Fruit fly (Drosophila melanogaster) Kc167 (cell line): Measurements from ENCODE around the gene yellow-e3.

ENCODE experiments used
- Myc ChIP-seq: fragments of >200 bp; optimal IDR thresholded peaks from 2 replicates; lab custom pipeline; 2017; ENCODE audit warnings: missing external identifiers
- Sin3A ChIP-seq: fragments of >200 bp; optimal IDR thresholded peaks from 2 replicates; lab custom pipeline; 2018; ENCODE audit warnings: missing external identifiers

DNA sequence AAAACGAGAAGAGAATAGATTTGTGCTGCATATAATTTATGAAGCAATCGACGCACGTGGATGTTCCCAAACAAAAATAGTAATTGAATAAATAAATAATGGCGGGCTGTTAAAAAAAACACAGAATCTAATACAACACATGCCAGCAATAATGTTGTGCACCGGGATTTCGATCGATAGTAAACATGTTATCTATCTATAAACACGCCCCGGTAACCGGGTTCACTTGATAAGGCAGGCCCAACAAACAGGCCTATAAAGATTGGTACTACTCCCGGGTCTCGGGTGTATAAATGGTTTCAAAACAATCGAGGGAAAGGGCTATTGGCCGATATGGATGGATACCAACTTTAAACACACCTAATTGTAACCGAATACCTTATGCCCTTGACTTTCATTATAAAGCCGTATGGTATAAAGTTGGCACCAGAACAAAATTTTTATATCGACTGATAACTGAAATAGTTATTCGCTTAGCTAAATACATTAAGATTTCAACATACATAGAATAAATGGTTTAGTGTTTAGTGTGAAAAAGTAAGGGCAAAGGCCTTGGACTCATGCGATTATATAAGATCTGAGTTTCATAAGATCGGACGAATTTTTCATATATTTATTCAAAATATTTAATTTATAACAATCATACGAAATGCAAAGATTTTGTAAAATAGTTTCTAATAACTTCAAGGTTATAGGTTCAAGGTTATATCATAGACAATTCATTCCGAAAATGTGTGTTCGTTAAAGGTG is 38.8 kb downstream of the yellow-e3 start:
- no peak for TF ChIP-seq Myc (lab: Kevin White, UChicago)
- no peak for TF ChIP-seq Sin3A (lab: Kevin White, UChicago)
